Fruit fly (Drosophila melanogaster): ENCODE data around the gene CG18547.

Gene CG18547

DNA sequence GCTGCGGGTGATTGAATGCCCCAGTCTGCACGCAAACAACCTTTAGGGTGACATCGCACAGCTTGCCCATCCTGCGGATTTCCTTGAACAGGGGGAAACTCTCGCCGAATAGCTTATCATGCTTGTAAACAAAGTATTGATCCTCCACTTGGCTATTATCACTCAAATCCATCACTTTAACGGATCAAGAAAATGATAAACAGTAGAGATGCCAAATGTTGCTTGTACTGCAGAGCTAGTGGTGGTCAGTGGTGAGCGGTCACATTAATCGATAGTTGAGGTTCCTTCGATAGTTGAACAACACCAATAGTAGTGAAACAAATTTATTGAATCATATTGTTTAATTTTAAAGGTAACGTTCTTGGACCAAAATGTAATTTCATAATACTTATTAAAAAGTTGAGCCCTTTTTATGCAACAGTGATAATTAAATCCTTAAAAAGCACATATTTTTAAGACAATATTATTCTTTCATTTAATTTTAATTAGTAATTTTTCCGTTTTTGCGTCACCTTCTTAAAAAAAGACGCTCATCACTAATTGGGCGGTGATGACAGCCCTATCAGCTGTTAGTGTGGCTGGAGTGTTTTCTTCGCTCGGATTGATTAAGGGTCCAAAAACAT is 30.1 kb upstream of the CG18547 start, which contains the start of the genes KLHL18 and GCC185 (continued):
- TF ChIP-seq nerfin-1 (tag; optimal IDR thresholded peaks at IDR 0.05): peak; percentile 63
- TF ChIP-seq luna (GFP tag; optimal IDR thresholded peaks at IDR 0.05): no peak
- TF ChIP-seq ap (GFP tag; IDR thresholded peaks at IDR 0.05): 0 out of 2 replicates have a peak, but pooled peaks have one; percentile 10
- peak; percentile 60 for TF ChIP-seq pnt (GFP tag; optimal IDR thresholded peaks at IDR 0.05)
- TF ChIP-seq slp2 (GFP tag; optimal IDR thresholded peaks at IDR 0.05): peak; percentile 3
- peak; percentile 18 for TF ChIP-seq run (tag; optimal IDR thresholded peaks at IDR 0.05)
- peak; percentile 83 for TF ChIP-seq tin (GFP tag; optimal IDR thresholded peaks at IDR 0.05)
- TF ChIP-seq kay (GFP tag; optimal IDR thresholded peaks at IDR 0.05): peak; percentile 65
- peak; percentile 69; the same call in 2 of the 3 replicates for TF ChIP-seq Opbp (GFP tag; IDR thresholded peaks at IDR 0.05; ENCODE audit: partially characterized antibody)
- no peak for TF ChIP-seq Trl (optimal IDR thresholded peaks at IDR 0.05)
- TF ChIP-seq Trl (GFP tag; optimal IDR thresholded peaks at IDR 0.05): peak; percentile 39
- peak; percentile 86 for TF ChIP-seq gem (tag; optimal IDR thresholded peaks at IDR 0.05)
- TF ChIP-seq CG6765 (GFP tag; optimal IDR thresholded peaks at IDR 0.05): no peak
- TF ChIP-seq CG16779 (GFP tag; IDR thresholded peaks at IDR 0.05): no peak
- TF ChIP-seq D19A (tag; optimal IDR thresholded peaks at IDR 0.05): peak; percentile 61
- TF ChIP-seq MTF-1 (GFP tag; optimal IDR thresholded peaks at IDR 0.05; ENCODE audit: borderline replicate concordance): no peak
- TF ChIP-seq cas (GFP tag; IDR thresholded peaks at IDR 0.05): no peak
- TF ChIP-seq Gsc (GFP tag; IDR thresholded peaks at IDR 0.05): no peak
- TF ChIP-seq tup (GFP tag; optimal IDR thresholded peaks at IDR 0.05): no peak
- no peak for TF ChIP-seq abd-A (tag; optimal IDR thresholded peaks at IDR 0.05)
- peak; percentile 17 for TF ChIP-seq CG15073 (GFP tag; optimal IDR thresholded peaks at IDR 0.05)
- TF ChIP-seq zen2 (GFP tag; IDR thresholded peaks at IDR 0.05; ENCODE audit: partially characterized antibody): no peak
- peak; percentile 88; the same call in 2 of the 3 replicates for TF ChIP-seq Dbx (GFP tag; IDR thresholded peaks at IDR 0.05)
- peak; percentile 22 for TF ChIP-seq CG7928 (GFP tag; optimal IDR thresholded peaks at IDR 0.05)
- peak; percentile 56 for TF ChIP-seq ro (GFP tag; IDR thresholded peaks at IDR 0.05)
- TF ChIP-seq BtbVII (GFP tag; optimal IDR thresholded peaks at IDR 0.05): peak; percentile 16
- TF ChIP-seq otp (GFP tag; IDR thresholded peaks at IDR 0.05): no peak
- peak; percentile 61; the same call in 2 of the 3 replicates for TF ChIP-seq croc (GFP tag; conservative IDR thresholded peaks at IDR 0.05)
- TF ChIP-seq CG11504 (tag; optimal IDR thresholded peaks at IDR 0.05): peak; percentile 88
- TF ChIP-seq HLH4C (GFP tag; IDR thresholded peaks at IDR 0.05; ENCODE audit: partially characterized antibody): peak; percentile 72
- no peak for TF ChIP-seq da (GFP tag; optimal IDR thresholded peaks at IDR 0.05)
- peak; percentile 89 for TF ChIP-seq CG16813 (GFP tag; IDR thresholded peaks at IDR 0.05; ENCODE audit: partially characterized antibody)
- peak; percentile 30; the same call in 1 of the 2 replicates for TF ChIP-seq Drgx (GFP tag; IDR thresholded peaks at IDR 0.05)
- no peak for TF ChIP-seq org-1 (GFP tag; optimal IDR thresholded peaks at IDR 0.05)
- TF ChIP-seq mld (GFP tag; IDR thresholded peaks at IDR 0.05; ENCODE audit: partially characterized antibody): peak; percentile 19; the same call in 1 of the 3 replicates
- no peak for TF ChIP-seq eve (GFP tag; optimal IDR thresholded peaks at IDR 0.05)
- peak; percentile 52; the same call in 1 of the 2 replicates for TF ChIP-seq CG10366 (GFP tag; IDR thresholded peaks at IDR 0.05)
- no peak for TF ChIP-seq ATbp (GFP tag; optimal IDR thresholded peaks at IDR 0.05)
- TF ChIP-seq Camta (GFP tag; optimal IDR thresholded peaks at IDR 0.05): peak; percentile 61
- no peak for TF ChIP-seq fru (optimal IDR thresholded peaks at IDR 0.05)
- no peak for TF ChIP-seq CG3407 (GFP tag; optimal IDR thresholded peaks at IDR 0.05)
- peak; percentile 86 for TF ChIP-seq CG9215 (GFP tag; IDR thresholded peaks at IDR 0.05)
- TF ChIP-seq cad (GFP tag; optimal IDR thresholded peaks at IDR 0.05): no peak
- peak; percentile 36 for TF ChIP-seq Atf3 (GFP tag; optimal IDR thresholded peaks at IDR 0.05)
- peak; percentile 68 for TF ChIP-seq CG11085 (GFP tag; IDR thresholded peaks at IDR 0.05)
- peak; percentile 27 for TF ChIP-seq CG6683 (GFP tag; optimal IDR thresholded peaks at IDR 0.05)
- TF ChIP-seq E2f1 (GFP tag; IDR thresholded peaks at IDR 0.05): peak; percentile 43; the same call in 1 of the 2 replicates
- TF ChIP-seq CG4282 (GFP tag; optimal IDR thresholded peaks at IDR 0.05): peak; percentile 22
- TF ChIP-seq B-H1 (GFP tag; IDR thresholded peaks at IDR 0.05): no peak
- peak; percentile 59; the same call in 1 of the 3 replicates for TF ChIP-seq CG2889 (GFP tag; IDR thresholded peaks at IDR 0.05)
- TF ChIP-seq CG9817 (tag; optimal IDR thresholded peaks at IDR 0.05): peak; percentile 88
